Fruit fly (Drosophila melanogaster) whole organism, embryonic: ENCODE measurements around the gene CG18171.

Experiments
- CG11456 ChIP-seq: fragments of 200-800 bp; sonication (Bioruptor generic); IDR thresholded peaks from 3 replicates; pipeline ENCODE4 v1.3.6; 2022; ENCODE audit warnings: missing biosample characterization, missing genetic modification characterization
- bab2 ChIP-seq: fragments of 200-800 bp; sonication (Bioruptor generic); optimal IDR thresholded peaks from 2 replicates; lab custom pipeline; 2016; ENCODE audit warnings: missing biosample characterization, missing genetic modification characterization

DNA sequence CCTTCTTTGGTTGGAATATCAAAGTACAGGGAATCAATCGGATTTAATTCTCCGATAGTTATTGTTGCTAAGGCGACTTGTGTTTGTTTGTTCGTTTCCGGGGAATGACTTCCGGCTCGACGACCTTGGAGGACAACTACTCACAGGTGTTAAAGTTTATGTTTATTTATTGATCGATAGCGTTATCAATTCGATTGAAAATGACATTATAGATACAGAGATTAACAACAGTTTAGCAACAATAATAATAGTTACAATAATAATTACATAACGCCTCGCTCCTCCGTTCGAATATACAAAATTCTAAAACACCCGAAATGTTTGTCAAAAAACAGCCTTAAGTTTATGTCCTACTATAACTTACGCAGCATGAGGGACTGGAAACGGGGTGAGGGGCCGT is 48.7 kb upstream of the CG18171 start, which contains the start of gene Dhc62B:
- TF ChIP-seq bab2 (GFP tag; lab: Kevin White, UChicago) (no peak), CG11456 (GFP tag; lab: Robert Waterston, UW) (no peak)
